Worm (Caenorhabditis elegans) whole organism, late embryonic: Measurements from ENCODE around the gene drap-1.

ENCODE experiments used
- ceh-22 ChIP-seq: sonication (generic microtip); optimal IDR thresholded peaks from 2 replicates; lab custom pipeline; 2017; ENCODE audit warnings: missing biosample characterization, missing genetic modification characterization
- ceh-9 ChIP-seq: sonication (generic microtip); optimal IDR thresholded peaks from 2 replicates; lab custom pipeline; 2016; ENCODE audit warnings: mild to moderate bottlenecking, missing genetic modification characterization, inconsistent platforms, missing compliant biosample characterization
- dmd-4 ChIP-seq: sonication (generic microtip); optimal IDR thresholded peaks from 2 replicates; lab custom pipeline; 2016; ENCODE audit warnings: borderline replicate concordance, missing genetic modification characterization, missing compliant biosample characterization
- elt-2 ChIP-seq: sonication (generic microtip); optimal IDR thresholded peaks from 2 replicates; lab custom pipeline; 2016; ENCODE audit warnings: missing genetic modification reagents, missing genetic modification characterization, missing compliant biosample characterization
- fax-1 ChIP-seq: sonication (generic microtip); optimal IDR thresholded peaks from 2 replicates; lab custom pipeline; 2016; ENCODE audit warnings: missing genotype, missing genetic modification characterization, missing compliant biosample characterization
- fkh-10 ChIP-seq: fragments of 150-350 bp; optimal IDR thresholded peaks from 2 replicates; lab custom pipeline; 2014; ENCODE audit warnings: missing biosample characterization, missing genetic modification reagents, missing genetic modification characterization
- nfya-1 ChIP-seq: sonication (generic microtip); optimal IDR thresholded peaks from 2 replicates; lab custom pipeline; 2017; ENCODE audit warnings: missing genetic modification characterization, mild to moderate bottlenecking, missing compliant biosample characterization, antibody characterized with exemption, moderate library complexity
- odd-2 ChIP-seq: sonication (generic microtip); optimal IDR thresholded peaks from 2 replicates; lab custom pipeline; 2017; ENCODE audit warnings: antibody characterized with exemption, mild to moderate bottlenecking, missing genetic modification characterization, missing compliant biosample characterization
- pag-3 ChIP-seq: sonication (generic microtip); optimal IDR thresholded peaks from 2 replicates; lab custom pipeline; 2016; ENCODE audit warnings: missing compliant biosample characterization, missing genetic modification characterization, borderline replicate concordance
- pros-1 ChIP-seq: fragments of 150-350 bp; optimal IDR thresholded peaks from 2 replicates; lab custom pipeline; 2014; ENCODE audit warnings: missing biosample characterization, missing genetic modification reagents, missing genetic modification characterization
- ttx-3 ChIP-seq: sonication (generic microtip); optimal IDR thresholded peaks from 2 replicates; lab custom pipeline; 2016; ENCODE audit warnings: missing genetic modification reagents, missing genetic modification characterization, missing compliant biosample characterization
- ztf-16 ChIP-seq: sonication (generic microtip); optimal IDR thresholded peaks from 2 replicates; lab custom pipeline; 2017; ENCODE audit warnings: missing genetic modification characterization, missing compliant biosample characterization

- TF ChIP-seq fkh-10 (GFP tag; lab: Kevin White, UChicago) (no peak), nfya-1 (tag; lab: Kevin White, UChicago) (no peak), elt-2 (no peak), ztf-16 (tag; lab: Kevin White, UChicago) (no peak), ceh-9 (tag; lab: Kevin White, UChicago) (no peak), odd-2 (no peak), pag-3 (tag; lab: Kevin White, UChicago) (no peak), ceh-22 (no peak), dmd-4 (tag; lab: Kevin White, UChicago) (no peak), ttx-3 (tag; lab: Kevin White, UChicago) (no peak), fax-1 (tag; lab: Kevin White, UChicago) (no peak), pros-1 (tag; lab: Kevin White, UChicago) (no peak)
These were observed 20.2 kb upstream of the drap-1 start, which contains the start of gene tag-120 for ce11 chrV:9709747-9710146.
